Worm (Caenorhabditis elegans): ENCODE measurements around the gene med-1.

Gene med-1

ce11 chrX:12430309-12430708 lies at the start of gene med-1:
Gene med-1 (plus strand): TSS chrX:12430609.
- TF ChIP-seq W03F9.2 (tag; optimal IDR thresholded peaks at IDR 0.05): no peak
- no peak for TF ChIP-seq dao-5 (tag; optimal IDR thresholded peaks at IDR 0.05)
- no peak for TF ChIP-seq him-1 (tag; optimal IDR thresholded peaks at IDR 0.05)

DNA sequence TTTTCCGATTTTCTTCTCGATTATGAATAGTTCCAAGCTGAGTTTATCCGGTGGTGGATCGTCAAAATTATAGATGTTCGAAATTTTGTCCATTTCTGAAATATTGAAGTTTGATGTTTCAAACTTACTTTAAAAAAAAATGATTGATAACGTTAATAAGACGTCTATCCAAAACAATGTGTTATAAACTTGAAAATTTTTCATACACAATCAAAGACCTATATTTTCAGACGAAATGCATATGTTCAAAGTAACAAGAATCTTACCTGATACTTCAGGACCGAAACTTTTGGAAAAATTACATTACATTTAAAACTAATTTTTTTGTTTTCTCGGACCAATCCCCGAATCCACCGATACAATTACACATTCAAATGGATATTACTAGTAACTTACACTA lies 39.0 kb upstream of the med-1 start, which contains the start of gene nekl-3:
Gene nekl-3, minus strand, starts transcription at position 101 of the 400 bp plus-strand sequence.
- TF ChIP-seq W03F9.2 (tag; optimal IDR thresholded peaks at IDR 0.05) (no peak), dao-5 (tag; optimal IDR thresholded peaks at IDR 0.05) (no peak), him-1 (tag; optimal IDR thresholded peaks at IDR 0.05) (no peak)

DNA sequence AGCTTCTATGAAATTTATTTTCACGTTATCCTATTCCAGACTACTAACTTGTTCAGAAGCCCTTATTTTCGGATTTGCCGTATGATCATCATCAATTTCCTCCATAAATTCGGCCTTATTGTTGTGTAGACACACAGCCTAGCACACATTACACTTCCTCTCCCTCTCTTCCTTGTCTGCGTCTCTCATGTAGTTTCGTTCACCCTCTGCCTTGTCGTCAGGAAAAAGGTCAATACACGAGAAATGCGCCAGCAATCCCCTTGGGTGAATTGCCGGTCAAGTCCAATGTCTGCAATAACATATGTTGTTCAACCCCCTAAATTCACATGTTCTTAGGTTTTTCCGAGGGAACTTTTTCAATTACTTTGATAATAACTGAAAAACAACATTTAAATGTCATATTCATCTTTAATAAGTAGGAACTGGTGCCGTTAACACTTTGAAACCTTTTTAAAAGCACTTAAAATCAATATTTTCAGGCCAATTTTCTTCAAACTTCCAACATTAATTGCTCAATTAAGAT lies 36.6 kb upstream of the med-1 start, which contains the start of gene F17E5.2:
Gene F17E5.2, plus strand, starts transcription at position 473 of the 523 bp plus-strand sequence.
- TF ChIP-seq dao-5 (tag; optimal IDR thresholded peaks at IDR 0.05) (no peak), W03F9.2 (tag; optimal IDR thresholded peaks at IDR 0.05) (peak; percentile 91), him-1 (tag; optimal IDR thresholded peaks at IDR 0.05) (peak; percentile 75)

DNA sequence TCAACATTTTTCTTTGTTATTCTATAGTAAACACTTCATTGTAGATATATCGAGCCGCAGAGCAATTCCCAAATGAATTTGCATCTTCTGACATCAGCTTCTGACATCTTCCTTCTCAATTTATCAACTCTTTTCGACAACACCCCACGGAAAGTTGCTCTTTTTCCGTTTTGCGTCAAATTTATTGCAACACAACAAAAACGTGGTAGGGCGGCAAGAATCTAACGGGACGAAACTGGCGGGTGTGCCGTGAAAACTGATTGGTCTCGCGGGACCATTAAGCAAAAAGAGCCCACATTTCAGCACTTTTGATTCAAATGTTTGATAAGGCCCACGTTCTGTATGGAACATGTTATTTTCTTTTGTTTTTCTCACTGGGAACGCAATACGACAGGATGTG lies 25.7 kb upstream of the med-1 start:
- TF ChIP-seq W03F9.2 (tag; optimal IDR thresholded peaks at IDR 0.05): no peak
- no peak for TF ChIP-seq dao-5 (tag; optimal IDR thresholded peaks at IDR 0.05)
- TF ChIP-seq him-1 (tag; optimal IDR thresholded peaks at IDR 0.05): no peak

DNA sequence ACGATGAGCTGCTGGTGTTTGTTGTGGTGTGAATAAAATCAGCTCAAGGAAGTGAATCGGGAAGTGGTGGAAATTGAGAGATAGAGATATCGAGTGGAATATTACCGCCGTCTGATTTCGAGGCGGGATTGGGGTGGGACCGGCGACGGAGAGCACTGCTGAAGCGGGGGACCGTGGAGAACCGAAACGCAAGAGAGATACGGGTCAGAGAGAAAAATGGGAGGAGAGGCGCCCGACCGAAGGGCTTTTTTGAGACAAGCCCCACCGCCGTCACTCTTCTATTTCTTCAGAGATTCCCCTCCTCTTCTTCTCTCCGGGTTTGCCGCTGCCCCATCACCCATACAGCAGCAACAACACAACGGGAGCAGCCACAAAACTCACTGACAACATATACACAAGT lies 24.4 kb upstream of the med-1 start:
- TF ChIP-seq him-1 (tag; optimal IDR thresholded peaks at IDR 0.05) (no peak), dao-5 (tag; optimal IDR thresholded peaks at IDR 0.05) (no peak), W03F9.2 (tag; optimal IDR thresholded peaks at IDR 0.05) (no peak)

DNA sequence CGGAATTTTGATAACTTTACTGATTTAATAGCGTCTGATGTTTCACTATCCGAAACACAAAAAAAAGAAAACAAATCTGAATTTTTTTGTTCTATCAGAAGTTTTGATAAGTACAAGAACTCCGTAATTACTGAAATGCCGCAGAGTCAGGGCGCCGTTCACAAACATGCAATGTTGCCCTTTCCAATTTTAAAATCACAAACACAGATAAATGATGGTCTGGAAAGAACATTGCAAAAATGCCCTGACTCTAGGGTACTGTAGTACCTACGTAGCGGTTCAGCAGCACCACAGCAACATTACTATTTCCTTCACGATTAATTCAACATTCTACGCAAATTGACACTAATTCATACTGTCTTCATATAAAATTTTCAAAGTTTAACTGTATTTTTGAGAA lies 23.8 kb upstream of the med-1 start:
- TF ChIP-seq him-1 (tag; optimal IDR thresholded peaks at IDR 0.05) (no peak), dao-5 (tag; optimal IDR thresholded peaks at IDR 0.05) (no peak), W03F9.2 (tag; optimal IDR thresholded peaks at IDR 0.05) (no peak)

- TF ChIP-seq W03F9.2 (tag; optimal IDR thresholded peaks at IDR 0.05) (no peak), him-1 (tag; optimal IDR thresholded peaks at IDR 0.05) (no peak), dao-5 (tag; optimal IDR thresholded peaks at IDR 0.05) (no peak)
Measured at ce11 chrX:12407297-12407696, 23.1 kb upstream of the med-1 start.

- TF ChIP-seq dao-5 (tag; optimal IDR thresholded peaks at IDR 0.05) (no peak), W03F9.2 (tag; optimal IDR thresholded peaks at IDR 0.05) (no peak), him-1 (tag; optimal IDR thresholded peaks at IDR 0.05) (no peak)
Measured at ce11 chrX:12413941-12414340, 16.5 kb upstream of the med-1 start, which contains the start of gene lin-2. Gene lin-2 (minus strand): TSS chrX:12414041.

DNA sequence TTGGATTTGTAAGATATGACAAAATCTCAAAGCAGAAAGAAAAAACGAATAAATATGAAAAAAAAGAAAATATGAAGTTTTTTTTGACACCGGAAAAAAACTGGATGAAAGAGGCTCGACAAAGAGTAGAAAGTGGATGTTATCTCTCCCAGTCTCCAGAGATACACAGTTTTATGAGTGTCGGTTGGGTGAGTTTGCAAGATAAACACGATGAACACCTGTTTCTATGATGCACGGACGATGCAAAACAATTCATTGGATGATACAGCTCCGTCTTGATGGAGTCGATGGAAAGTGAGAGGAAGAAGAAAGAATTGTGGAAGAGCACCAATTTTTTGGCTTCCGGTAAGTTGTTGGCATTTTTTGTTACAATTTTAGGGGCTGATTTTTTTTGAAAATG lies 14.6 kb upstream of the med-1 start:
- TF ChIP-seq dao-5 (tag; optimal IDR thresholded peaks at IDR 0.05) (no peak), him-1 (tag; optimal IDR thresholded peaks at IDR 0.05) (no peak), W03F9.2 (tag; optimal IDR thresholded peaks at IDR 0.05) (no peak)

DNA sequence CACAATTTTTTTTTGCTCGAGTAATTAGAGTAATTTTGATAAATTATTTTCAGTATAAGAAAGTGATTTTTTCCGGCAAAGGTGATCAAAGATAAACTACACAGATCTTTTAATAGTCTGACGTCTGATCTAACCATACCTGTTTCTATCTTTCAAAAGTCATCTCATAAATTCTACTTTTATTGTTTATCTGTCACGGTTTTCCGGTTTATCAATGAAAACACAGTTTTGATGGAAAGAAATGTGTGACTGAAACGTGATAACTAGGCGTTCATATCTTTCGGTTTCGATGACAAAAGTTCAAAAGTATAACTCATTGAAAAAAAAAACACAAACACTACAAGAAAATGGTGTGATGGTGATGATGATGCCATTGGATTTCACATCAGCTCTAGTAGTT lies 7.8 kb upstream of the med-1 start:
- TF ChIP-seq W03F9.2 (tag; optimal IDR thresholded peaks at IDR 0.05) (no peak), dao-5 (tag; optimal IDR thresholded peaks at IDR 0.05) (no peak), him-1 (tag; optimal IDR thresholded peaks at IDR 0.05) (no peak)

DNA sequence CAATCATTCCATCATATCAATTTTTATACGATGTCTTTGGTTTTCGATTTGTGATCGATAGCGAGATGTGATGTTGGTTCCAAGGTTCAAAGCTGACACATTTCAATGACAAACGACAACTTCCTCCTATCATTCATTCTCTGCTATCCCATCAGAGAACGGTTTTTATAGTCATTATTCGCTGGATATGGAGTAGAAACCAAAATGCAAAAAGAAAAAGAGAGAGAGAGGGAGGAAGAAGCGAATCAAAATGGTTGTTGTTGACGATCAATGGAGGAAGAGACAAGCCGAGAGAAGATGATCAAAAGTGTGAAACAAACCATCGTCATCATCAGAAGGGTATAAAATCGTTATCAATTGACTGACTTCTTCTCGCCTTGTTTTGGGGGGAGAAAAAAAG lies 5.0 kb upstream of the med-1 start, which contains the start of gene T24D3.2:
Gene T24D3.2, plus strand, starts transcription at position 304 of the 400 bp plus-strand sequence.
- TF ChIP-seq him-1 (tag; optimal IDR thresholded peaks at IDR 0.05) (no peak), dao-5 (tag; optimal IDR thresholded peaks at IDR 0.05) (no peak), W03F9.2 (tag; optimal IDR thresholded peaks at IDR 0.05) (no peak)

ce11 chrX:12434086-12434485 lies 3.7 kb downstream of the med-1 start, which contains the start of gene tsct-1:
Gene tsct-1 (plus strand): TSS chrX:12434097.
- TF ChIP-seq dao-5 (tag; optimal IDR thresholded peaks at IDR 0.05) (no peak), W03F9.2 (tag; optimal IDR thresholded peaks at IDR 0.05) (no peak), him-1 (tag; optimal IDR thresholded peaks at IDR 0.05) (no peak)

- TF ChIP-seq W03F9.2 (tag; optimal IDR thresholded peaks at IDR 0.05) (no peak), dao-5 (tag; optimal IDR thresholded peaks at IDR 0.05) (no peak), him-1 (tag; optimal IDR thresholded peaks at IDR 0.05) (no peak)
Measured at ce11 chrX:12435246-12435645, 4.8 kb downstream of the med-1 start.

DNA sequence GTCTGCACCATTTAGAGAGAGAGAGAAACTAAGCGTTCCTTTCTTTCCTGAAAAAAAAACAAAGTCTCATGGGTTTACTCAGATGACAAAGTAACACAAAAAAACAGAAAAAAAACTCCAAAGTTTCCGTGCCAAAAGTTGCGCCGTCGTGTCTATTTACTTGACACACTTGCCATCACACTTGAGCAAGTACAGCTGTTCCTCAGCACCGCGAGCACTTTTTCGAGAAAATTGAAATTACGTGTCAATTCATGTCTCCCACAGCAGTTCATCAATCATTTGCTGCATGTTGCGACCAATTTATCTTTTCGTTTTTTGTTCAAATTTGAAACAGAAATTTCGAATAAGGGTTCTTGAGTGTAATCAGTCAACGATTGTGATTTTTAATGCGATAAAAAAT lies 6.1 kb downstream of the med-1 start:
- TF ChIP-seq W03F9.2 (tag; optimal IDR thresholded peaks at IDR 0.05): no peak
- TF ChIP-seq dao-5 (tag; optimal IDR thresholded peaks at IDR 0.05): no peak
- no peak for TF ChIP-seq him-1 (tag; optimal IDR thresholded peaks at IDR 0.05)

DNA sequence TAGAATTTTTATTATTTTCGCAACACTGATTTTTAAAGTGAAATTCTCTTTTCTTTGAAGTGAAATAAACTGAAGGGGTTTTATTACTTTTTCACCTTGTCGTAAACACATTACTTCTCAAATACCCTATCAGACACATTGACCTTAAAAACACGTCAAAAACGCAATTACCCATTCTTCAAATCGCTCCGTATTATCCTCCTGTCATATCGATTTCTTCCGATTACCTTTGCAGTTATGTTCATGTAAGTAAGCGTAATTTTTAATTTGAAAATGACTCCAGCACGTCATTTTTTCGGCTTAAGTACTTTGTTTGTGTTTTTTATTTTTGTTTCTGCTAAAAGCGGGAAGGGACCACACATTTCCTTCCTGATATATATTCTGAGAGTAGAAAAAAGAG lies 7.9 kb downstream of the med-1 start:
- TF ChIP-seq dao-5 (tag; optimal IDR thresholded peaks at IDR 0.05) (no peak), W03F9.2 (tag; optimal IDR thresholded peaks at IDR 0.05) (no peak), him-1 (tag; optimal IDR thresholded peaks at IDR 0.05) (no peak)
